Worm (Caenorhabditis elegans) whole organism, young adult: Measurements from ENCODE around the gene F14H3.4.

Experiments used
- B0019.2 ChIP-seq: fragments of 200-800 bp; sonication (Bioruptor generic); conservative IDR thresholded peaks from 2 replicates; pipeline ENCODE4 v1.3.6; 2022; ENCODE audit warnings: missing genetic modification reagents, missing genetic modification characterization, missing compliant biosample characterization
- F22D6.2 ChIP-seq: sonication (generic microtip); optimal IDR thresholded peaks from 2 replicates; lab custom pipeline; 2016; ENCODE audit warnings: mild to moderate bottlenecking, missing genetic modification characterization, missing compliant biosample characterization
- F23B12.7 ChIP-seq: sonication (generic microtip); optimal IDR thresholded peaks from 2 replicates; lab custom pipeline; 2017; ENCODE audit warnings: missing genetic modification characterization, mild to moderate bottlenecking, missing compliant biosample characterization, antibody characterized with exemption, moderate library complexity; ENCODE audit not compliant: insufficient read depth
- F49E8.2 ChIP-seq: sonication (generic microtip); optimal IDR thresholded peaks from 3 replicates; lab custom pipeline; 2017; ENCODE audit warnings: missing genetic modification characterization, mild to moderate bottlenecking, missing compliant biosample characterization, antibody characterized with exemption, moderate library complexity; ENCODE audit not compliant: insufficient read depth
- T26A5.8 ChIP-seq: sonication (generic microtip); optimal IDR thresholded peaks from 2 replicates; lab custom pipeline; 2016; ENCODE audit warnings: missing genetic modification characterization, missing compliant biosample characterization
- Y67H2A.10 ChIP-seq: fragments of 200-800 bp; sonication (Bioruptor generic); conservative IDR thresholded peaks from 2 replicates; pipeline ENCODE4 v1.3.6; 2022; ENCODE audit warnings: missing genetic modification reagents, missing genetic modification characterization, missing compliant biosample characterization
- ZK185.1 ChIP-seq: sonication (generic microtip); optimal IDR thresholded peaks from 2 replicates; lab custom pipeline; 2016; ENCODE audit warnings: mild to moderate bottlenecking, missing genetic modification characterization, missing compliant biosample characterization; ENCODE audit not compliant: poor library complexity, severe bottlenecking
- aptf-2 ChIP-seq: fragments of 200-800 bp; sonication (Bioruptor generic); conservative IDR thresholded peaks from 2 replicates; pipeline ENCODE4 v1.3.6; 2022; ENCODE audit warnings: missing genetic modification reagents, missing genetic modification characterization, missing compliant biosample characterization
- atf-7 ChIP-seq: sonication (generic microtip); optimal IDR thresholded peaks from 2 replicates; lab custom pipeline; 2017; ENCODE audit warnings: mild to moderate bottlenecking, missing genetic modification characterization, missing compliant biosample characterization
- ccch-3 ChIP-seq: fragments of 200-800 bp; sonication (Bioruptor generic); optimal IDR thresholded peaks from 2 replicates; lab custom pipeline; 2018; ENCODE audit warnings: mild to moderate bottlenecking, missing genetic modification characterization, missing compliant biosample characterization
- cebp-1 ChIP-seq, 2 experiments: fragments of 200-800 bp in 1 of 2; sonication (Bioruptor generic) in 1 of 2; sonication (generic microtip) in 1 of 2; IDR thresholded peaks in 1 of 2; optimal IDR thresholded peaks in 1 of 2; 2 replicates each; pipeline versions ENCODE4 v1.3.6 to Lab custom; 2017 to 2022; ENCODE audit warnings: missing compliant biosample characterization in 2 of 2, missing genetic modification characterization in 2 of 2, mild to moderate bottlenecking in 1 of 2, missing genetic modification reagents in 1 of 2, moderate library complexity in 1 of 2
- ceh-100 ChIP-seq: fragments of 200-800 bp; sonication (Bioruptor generic); IDR thresholded peaks from 2 replicates; pipeline ENCODE4 v1.3.6; 2022; ENCODE audit warnings: missing genetic modification reagents, missing genetic modification characterization, missing compliant biosample characterization
- ceh-91 ChIP-seq: fragments of 200-800 bp; sonication (Bioruptor generic); IDR thresholded peaks from 2 replicates; pipeline ENCODE4 v1.3.6; 2022; ENCODE audit warnings: missing genetic modification reagents, missing genetic modification characterization, missing compliant biosample characterization
- dox-1 ChIP-seq: fragments of 200-800 bp; sonication (Bioruptor generic); IDR thresholded peaks from 2 replicates; pipeline ENCODE4 v1.3.6; 2022; ENCODE audit warnings: missing genetic modification reagents, missing genetic modification characterization, missing compliant biosample characterization
- gei-17 ChIP-seq: fragments of 200-800 bp; sonication (Bioruptor generic); optimal IDR thresholded peaks from 2 replicates; lab custom pipeline; 2018; ENCODE audit warnings: mild to moderate bottlenecking, missing genetic modification characterization, missing compliant biosample characterization
- hlh-26 ChIP-seq: fragments of 200-800 bp; sonication (Bioruptor generic); conservative IDR thresholded peaks from 2 replicates; pipeline ENCODE4 v1.3.6; 2022; ENCODE audit warnings: missing genetic modification reagents, missing genetic modification characterization, missing compliant biosample characterization
- hrde-1 ChIP-seq: sonication (generic microtip); optimal IDR thresholded peaks from 2 replicates; lab custom pipeline; 2016; ENCODE audit warnings: missing genetic modification characterization, mild to moderate bottlenecking, missing compliant biosample characterization, moderate library complexity, missing genotype, missing genetic modification reagents, borderline replicate concordance
- hsf-1 ChIP-seq: fragments of 200-800 bp; sonication (Bioruptor generic); IDR thresholded peaks from 2 replicates; pipeline ENCODE4 v1.3.6; 2022; ENCODE audit warnings: missing genetic modification reagents, missing genetic modification characterization, missing compliant biosample characterization
- let-607 ChIP-seq, 2 experiments: fragments of 200-800 bp in 1 of 2; sonication (Bioruptor generic) in 1 of 2; sonication (generic microtip) in 1 of 2; optimal IDR thresholded peaks; 2 replicates each; lab custom pipeline; 2016 to 2018; ENCODE audit warnings: mild to moderate bottlenecking in 2 of 2, missing compliant biosample characterization in 2 of 2, missing genetic modification characterization in 2 of 2, moderate library complexity in 2 of 2, missing genotype in 1 of 2
- lin-26 ChIP-seq: fragments of 200-800 bp; sonication (Bioruptor generic); IDR thresholded peaks from 2 replicates; pipeline ENCODE4 v1.3.6; 2022; ENCODE audit warnings: missing genetic modification reagents, missing genetic modification characterization, missing compliant biosample characterization
- lin-35 ChIP-seq, 3 experiments: fragments of 150-350 bp in 2 of 3; sonication (generic microtip) in 1 of 3; optimal IDR thresholded peaks; 2 replicates each; lab custom pipeline; 2014 to 2018; ENCODE audit warnings: missing biosample characterization in 3 of 3, missing genetic modification characterization in 3 of 3, missing genetic modification reagents in 3 of 3
- lsl-1 ChIP-seq: fragments of 200-800 bp; sonication (Bioruptor generic); optimal IDR thresholded peaks from 2 replicates; lab custom pipeline; 2018; ENCODE audit warnings: mild to moderate bottlenecking, missing genetic modification characterization, moderate library complexity, missing compliant biosample characterization
- madf-10 ChIP-seq: sonication (generic microtip); optimal IDR thresholded peaks from 2 replicates; lab custom pipeline; 2016; ENCODE audit warnings: mild to moderate bottlenecking, missing genetic modification characterization, missing compliant biosample characterization
- madf-6 ChIP-seq: fragments of 200-800 bp; sonication (Bioruptor generic); IDR thresholded peaks from 2 replicates; pipeline ENCODE4 v1.3.6; 2022; ENCODE audit warnings: missing genetic modification reagents, missing genetic modification characterization, missing compliant biosample characterization
- nfya-2 ChIP-seq: fragments of 200-800 bp; sonication (Bioruptor generic); IDR thresholded peaks from 2 replicates; pipeline ENCODE4 v1.3.6; 2022; ENCODE audit warnings: missing genetic modification reagents, missing genetic modification characterization, missing compliant biosample characterization
- nhr-120 ChIP-seq: fragments of 200-800 bp; sonication (Bioruptor generic); IDR thresholded peaks from 2 replicates; pipeline ENCODE4 v1.3.6; 2022; ENCODE audit warnings: missing genetic modification characterization, missing compliant biosample characterization
- nhr-80 ChIP-seq: sonication (generic microtip); optimal IDR thresholded peaks from 2 replicates; lab custom pipeline; 2016; ENCODE audit warnings: missing genetic modification characterization, missing compliant biosample characterization
- rcor-1 ChIP-seq: fragments of 200-800 bp; sonication (Bioruptor generic); IDR thresholded peaks from 2 replicates; pipeline ENCODE4 v1.3.6; 2022; ENCODE audit warnings: missing genetic modification reagents, missing genetic modification characterization, missing compliant biosample characterization
- sea-2 ChIP-seq: fragments of 200-800 bp; sonication (Bioruptor generic); IDR thresholded peaks from 2 replicates; pipeline ENCODE4 v1.3.6; 2022; ENCODE audit warnings: missing genetic modification characterization, missing compliant biosample characterization
- unc-62 ChIP-seq: fragments of 150-350 bp; optimal IDR thresholded peaks from 2 replicates; lab custom pipeline; 2014; ENCODE audit warnings: missing biosample characterization, missing genetic modification reagents, missing genetic modification characterization

F14H3.4 gene

ce11 chrV:16080678-16081077 lies 25.8 kb upstream of the F14H3.4 start:
- TF ChIP-seq madf-10 (tag; lab: Kevin White, UChicago) (no peak), madf-6 (GFP tag; lab: Robert Waterston, UW) (no peak), F22D6.2 (tag; lab: Kevin White, UChicago) (no peak), B0019.2 (no peak), lin-35 (GFP tag; optimal IDR thresholded peaks at IDR 0.05; lab: Kevin White, UChicago) (no peak), gei-17 (GFP tag; lab: Kevin White, UChicago) (no peak), ZK185.1 (tag; lab: Kevin White, UChicago) (no peak), hsf-1 (GFP tag; lab: Robert Waterston, UW) (no peak), hlh-26 (GFP tag; lab: Robert Waterston, UW) (no peak), sea-2 (GFP tag; lab: Robert Waterston, UW) (no peak), nfya-2 (no peak), ccch-3 (GFP tag; lab: Kevin White, UChicago) (no peak), nhr-120 (GFP tag; lab: Robert Waterston, UW) (no peak), rcor-1 (no peak)

ce11 chrV:16080039-16080438 lies 25.2 kb upstream of the F14H3.4 start:
- TF ChIP-seq nhr-80 (tag; lab: Kevin White, UChicago) = peak; percentile 34
- TF ChIP-seq let-607 (tag; optimal IDR thresholded peaks at IDR 0.05; lab: Kevin White, UChicago) = no peak

ce11 chrV:16075250-16075709 lies 20.4 kb upstream of the F14H3.4 start, which contains the start of the genes F14H3.12 and srj-29:
Gene F14H3.12, minus strand, starts transcription at chrV:16075323.
Gene srj-29, plus strand, starts transcription at chrV:16075659.
- TF ChIP-seq cebp-1 (GFP tag; IDR thresholded peaks at IDR 0.05; lab: Robert Waterston, UW) (peak; percentile 32; the same call in 1 of the 2 replicates), cebp-1 (tag; optimal IDR thresholded peaks at IDR 0.05; lab: Kevin White, UChicago) (no peak), nhr-80 (tag; lab: Kevin White, UChicago) (peak; percentile 76), lsl-1 (GFP tag; lab: Kevin White, UChicago) (no peak)

ce11 chrV:16073856-16074255 lies 19.0 kb upstream of the F14H3.4 start, which contains the start of gene srj-10:
Gene srj-10, minus strand, starts transcription at chrV:16073956.
- TF ChIP-seq madf-10 (tag; lab: Kevin White, UChicago) (no peak), aptf-2 (no peak), T26A5.8 (tag; lab: Kevin White, UChicago) (no peak), ccch-3 (GFP tag; lab: Kevin White, UChicago) (no peak), F49E8.2 (no peak), F23B12.7 (tag; lab: Kevin White, UChicago) (no peak), dox-1 (no peak), ceh-100 (GFP tag; lab: Robert Waterston, UW) (no peak), nfya-2 (no peak), atf-7 (tag; lab: Kevin White, UChicago) (no peak), unc-62 (GFP tag; lab: Kevin White, UChicago) (no peak), lin-26 (GFP tag; lab: Robert Waterston, UW) (no peak), Y67H2A.10 (GFP tag; lab: Robert Waterston, UW) (no peak), hrde-1 (tag; lab: Kevin White, UChicago) (no peak)

ce11 chrV:16071167-16071566 lies 16.3 kb upstream of the F14H3.4 start, which contains the start of gene nhr-176:
Gene nhr-176, plus strand, starts transcription at chrV:16071325.
- TF ChIP-seq nhr-80 (tag; lab: Kevin White, UChicago) (peak; percentile 38), Y67H2A.10 (GFP tag; lab: Robert Waterston, UW) (no peak), ceh-91 (GFP tag; lab: Robert Waterston, UW) (no peak)
